Worm (Caenorhabditis elegans): ENCODE data around the gene T28C6.7.

The T28C6.7 gene

DNA sequence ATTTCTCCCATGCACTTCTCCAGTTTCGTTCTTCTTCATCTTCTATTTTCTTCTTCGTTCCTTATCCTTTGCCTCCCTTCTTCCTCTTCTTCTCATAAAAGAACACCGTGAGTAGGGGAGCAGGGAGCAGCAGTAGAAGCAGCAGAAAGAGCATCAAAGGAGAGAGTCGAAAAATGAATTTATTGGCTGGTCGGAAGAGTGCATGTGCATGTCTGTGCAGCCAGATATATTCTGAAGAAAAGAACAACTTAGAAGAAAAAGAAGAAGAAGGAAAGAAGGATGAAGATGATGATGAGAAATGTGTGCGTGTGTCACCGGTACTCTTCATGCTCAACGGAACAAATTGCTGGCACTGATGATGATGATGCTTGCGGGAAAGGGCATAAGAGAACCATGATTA, 31.4 kb upstream of the T28C6.7 start:
- TF ChIP-seq snpc-4 (tag; optimal IDR thresholded peaks at IDR 0.05) (no peak), F13H6.1 (tag; optimal IDR thresholded peaks at IDR 0.05) (peak; percentile 9), zag-1 (tag; optimal IDR thresholded peaks at IDR 0.05) (peak; percentile 58), sma-9 (GFP tag; optimal IDR thresholded peaks at IDR 0.05) (peak; percentile 36), sma-9 (tag; optimal IDR thresholded peaks at IDR 0.05) (no peak), sma-3 (GFP tag; optimal IDR thresholded peaks at IDR 0.05) (no peak), ama-1 (optimal IDR thresholded peaks at IDR 0.05) (no peak), ZK546.5 (tag; optimal IDR thresholded peaks at IDR 0.05) (no peak), unc-55 (GFP tag; optimal IDR thresholded peaks at IDR 0.05) (peak; percentile 52), mdl-1 (tag; optimal IDR thresholded peaks at IDR 0.05) (peak in 1 of 2 experiments; percentile 31), fos-1 (tag; optimal IDR thresholded peaks at IDR 0.05) (peak; percentile 9), mbf-1 (tag; optimal IDR thresholded peaks at IDR 0.05) (no peak), C34F6.9 (tag; optimal IDR thresholded peaks at IDR 0.05) (peak; percentile 60)

DNA sequence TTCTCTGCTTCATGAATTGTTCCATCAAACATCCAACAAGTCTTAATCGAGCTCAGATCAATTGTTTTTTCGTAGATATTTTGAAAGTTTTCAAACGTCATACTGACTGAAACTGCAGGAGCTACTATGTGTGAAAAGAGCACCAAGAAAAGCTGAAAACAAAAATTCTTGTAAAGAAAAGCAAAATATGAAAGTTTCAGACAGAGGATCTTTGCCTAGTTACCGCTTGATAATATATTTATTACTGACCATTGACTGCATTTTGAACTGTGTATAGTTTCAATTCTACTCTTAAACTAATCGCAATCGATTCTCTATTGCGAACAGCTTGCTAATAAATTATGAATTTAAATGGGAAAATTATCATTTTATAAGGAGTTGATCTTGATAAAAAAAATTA, 29.3 kb upstream of the T28C6.7 start, which contains the start of gene clec-182:
Gene clec-182, minus strand, starts transcription at position 101 of the 400 bp plus-strand sequence.
- TF ChIP-seq ztf-11 (tag; optimal IDR thresholded peaks at IDR 0.05) (no peak), mab-5 (tag; optimal IDR thresholded peaks at IDR 0.05) (no peak), nhr-23 (tag; optimal IDR thresholded peaks at IDR 0.05) (no peak), ZK546.5 (tag; optimal IDR thresholded peaks at IDR 0.05) (no peak), snpc-4 (tag; optimal IDR thresholded peaks at IDR 0.05) (no peak), lsy-2 (tag; optimal IDR thresholded peaks at IDR 0.05) (no peak), nhr-21 (tag; optimal IDR thresholded peaks at IDR 0.05) (no peak), skn-1 (tag; optimal IDR thresholded peaks at IDR 0.05) (no peak), unc-39 (tag; optimal IDR thresholded peaks at IDR 0.05) (no peak), elt-3 (tag; optimal IDR thresholded peaks at IDR 0.05) (no peak)

DNA sequence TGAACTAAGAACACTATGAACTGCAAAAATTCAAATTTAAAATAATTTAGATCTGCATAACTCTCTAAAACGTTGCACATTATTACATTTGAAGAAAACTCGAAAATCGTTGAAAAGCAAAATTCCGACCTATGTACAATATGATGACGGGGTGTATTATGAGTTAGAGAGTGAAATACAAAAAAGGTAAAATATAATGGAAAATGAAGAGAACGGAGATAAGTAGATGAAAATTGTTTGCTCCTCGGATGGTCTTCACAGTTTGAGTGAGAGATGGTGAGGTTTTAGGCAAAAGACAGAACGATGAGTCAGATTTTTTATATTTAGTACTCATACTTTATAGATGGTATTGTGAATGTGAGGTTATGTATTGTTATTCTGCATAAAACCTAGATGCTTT, 20.3 kb upstream of the T28C6.7 start:
- no peak for TF ChIP-seq nhr-6 (tag; optimal IDR thresholded peaks at IDR 0.05)
- peak; percentile 78 for TF ChIP-seq fos-1 (tag; optimal IDR thresholded peaks at IDR 0.05)

DNA sequence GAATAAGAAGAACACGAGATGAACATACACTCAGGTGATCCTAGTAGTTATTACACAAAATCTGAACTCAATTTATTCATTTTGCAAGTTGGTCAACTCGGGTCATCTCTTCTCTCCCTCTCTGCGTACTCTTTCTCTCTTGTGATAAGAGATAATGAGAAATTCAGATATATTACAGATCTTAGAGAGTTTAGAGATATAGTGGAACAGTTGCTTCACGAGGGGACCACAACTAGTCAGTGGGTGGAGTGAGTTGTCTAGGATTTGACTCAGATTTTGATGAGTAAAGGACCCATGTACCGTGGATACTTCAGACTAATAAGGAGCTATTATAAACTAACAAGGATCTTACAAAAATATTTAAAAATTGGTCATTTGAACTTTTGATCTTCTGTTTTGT, 14.0 kb upstream of the T28C6.7 start, which contains the start of gene exc-5:
Gene exc-5, minus strand, starts transcription at position 57 of the 400 bp plus-strand sequence.
- TF ChIP-seq elt-1 (tag; optimal IDR thresholded peaks at IDR 0.05) (no peak), nhr-10 (tag; optimal IDR thresholded peaks at IDR 0.05) (no peak), unc-55 (GFP tag; optimal IDR thresholded peaks at IDR 0.05) (no peak), sma-9 (GFP tag; optimal IDR thresholded peaks at IDR 0.05) (peak; percentile 28), sma-9 (tag; optimal IDR thresholded peaks at IDR 0.05) (no peak), nhr-129 (tag; optimal IDR thresholded peaks at IDR 0.05) (peak; percentile 13), nhr-6 (tag; optimal IDR thresholded peaks at IDR 0.05) (no peak), F13H6.1 (tag; optimal IDR thresholded peaks at IDR 0.05) (peak; percentile 51), C34F6.9 (tag; optimal IDR thresholded peaks at IDR 0.05) (peak; percentile 8)

DNA sequence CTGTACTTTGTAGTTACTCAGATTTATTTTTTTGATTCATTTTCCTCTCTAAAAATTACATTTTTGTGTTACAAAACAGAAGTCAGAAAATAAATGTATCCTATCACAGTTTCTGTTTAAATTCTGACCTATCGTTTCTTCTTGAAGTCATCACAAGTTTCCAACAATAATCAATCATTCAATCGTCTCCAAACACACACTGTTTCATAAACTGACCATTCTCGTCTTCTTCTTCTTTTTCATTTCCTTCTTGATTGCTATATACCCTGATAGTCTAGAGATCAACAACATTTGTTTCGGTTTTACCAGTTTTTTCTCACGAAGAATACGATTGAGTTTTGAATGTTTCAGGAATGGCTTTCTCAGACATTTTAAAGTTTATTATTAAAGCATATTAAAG, 12.4 kb upstream of the T28C6.7 start:
- TF ChIP-seq unc-39 (tag; optimal IDR thresholded peaks at IDR 0.05) (no peak), ceh-82 (tag; optimal IDR thresholded peaks at IDR 0.05) (no peak), sma-9 (GFP tag; optimal IDR thresholded peaks at IDR 0.05) (peak; percentile 55), sma-9 (tag; optimal IDR thresholded peaks at IDR 0.05) (no peak), nhr-6 (tag; optimal IDR thresholded peaks at IDR 0.05) (no peak), nhr-25 (tag; optimal IDR thresholded peaks at IDR 0.05) (peak; percentile 29), nhr-21 (tag; optimal IDR thresholded peaks at IDR 0.05) (peak; percentile 23), sma-3 (GFP tag; optimal IDR thresholded peaks at IDR 0.05) (peak; percentile 21), snpc-4 (tag; optimal IDR thresholded peaks at IDR 0.05) (no peak)

DNA sequence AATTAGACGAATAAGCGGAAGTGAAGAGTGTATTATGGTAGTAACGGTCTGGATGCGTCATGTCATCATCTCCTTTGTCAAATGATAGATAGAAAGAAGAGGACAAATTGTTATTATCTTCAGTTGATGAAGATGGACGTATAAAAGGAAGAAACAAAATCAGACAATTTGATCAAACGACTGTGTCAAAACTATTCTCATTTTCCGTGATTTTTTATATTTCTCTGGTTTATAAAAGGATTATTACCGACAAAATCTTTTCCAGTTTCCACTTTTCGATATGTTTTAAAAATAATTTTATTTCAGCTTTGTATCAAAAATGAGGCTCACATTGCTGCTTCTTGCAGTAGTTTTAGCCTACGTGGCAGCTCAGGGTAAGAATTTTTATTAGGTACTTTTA, 11.6 kb upstream of the T28C6.7 start, which contains the start of gene grsp-2:
Gene grsp-2, plus strand, starts transcription at position 301 of the 400 bp plus-strand sequence.
- TF ChIP-seq snpc-4 (tag; optimal IDR thresholded peaks at IDR 0.05) (no peak), ama-1 (optimal IDR thresholded peaks at IDR 0.05) (no peak), sma-3 (GFP tag; optimal IDR thresholded peaks at IDR 0.05) (peak; percentile 35)

DNA sequence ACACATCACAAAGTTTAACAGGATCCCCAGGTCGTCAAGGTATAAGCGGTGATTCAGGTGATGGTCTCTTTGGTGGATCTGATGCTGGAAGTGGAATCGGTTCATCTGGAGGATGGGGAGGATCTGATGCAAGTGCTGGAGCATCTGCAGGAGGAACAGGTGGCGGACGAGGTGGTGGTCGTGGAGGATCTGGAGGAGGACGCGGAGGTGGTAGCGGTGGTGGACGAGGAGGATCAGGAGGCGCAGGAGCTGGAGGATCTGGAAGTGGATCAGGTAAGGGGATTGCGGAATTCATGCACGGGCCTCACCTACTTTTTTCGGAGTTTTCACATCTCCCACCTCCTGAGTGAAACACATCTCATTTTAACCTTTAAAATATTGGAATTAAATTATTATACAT, 11.0 kb upstream of the T28C6.7 start:
- TF ChIP-seq ceh-82 (tag; optimal IDR thresholded peaks at IDR 0.05) (no peak), zag-1 (tag; optimal IDR thresholded peaks at IDR 0.05) (no peak), nhr-11 (tag; optimal IDR thresholded peaks at IDR 0.05) (no peak), C34F6.9 (tag; optimal IDR thresholded peaks at IDR 0.05) (no peak), ama-1 (optimal IDR thresholded peaks at IDR 0.05) (no peak), R02D3.7 (tag; optimal IDR thresholded peaks at IDR 0.05) (no peak), egl-27 (tag; optimal IDR thresholded peaks at IDR 0.05) (no peak), dmd-4 (tag; optimal IDR thresholded peaks at IDR 0.05) (no peak), gmeb-1 (tag; optimal IDR thresholded peaks at IDR 0.05) (no peak), nhr-23 (tag; optimal IDR thresholded peaks at IDR 0.05) (no peak)

Data from whole organism, L2 larva.